Fruit fly (Drosophila melanogaster) whole organism, wandering third instar larva: ENCODE data around the gene janA.

ENCODE experiments used
- Abd-B ChIP-seq: fragments of >200 bp; optimal IDR thresholded peaks from 2 replicates; lab custom pipeline; 2017; ENCODE audit warnings: missing biosample characterization, missing genetic modification characterization
- CG9705 ChIP-seq: fragments of 200-800 bp; sonication (Bioruptor generic); optimal IDR thresholded peaks from 2 replicates; lab custom pipeline; 2018; ENCODE audit warnings: missing biosample characterization, mild to moderate bottlenecking, missing genetic modification characterization
- Dfd ChIP-seq: fragments of >200 bp; optimal IDR thresholded peaks from 2 replicates; lab custom pipeline; 2017; ENCODE audit warnings: missing biosample characterization, missing genetic modification characterization
- GATAd ChIP-seq: sonication (Bioruptor generic); optimal IDR thresholded peaks from 2 replicates; lab custom pipeline; 2016; ENCODE audit warnings: missing biosample characterization, missing genetic modification characterization
- HLH106 ChIP-seq: fragments of 200-800 bp; optimal IDR thresholded peaks from 3 replicates; lab custom pipeline; 2019; ENCODE audit warnings: missing biosample characterization, mild to moderate bottlenecking, missing genetic modification characterization, moderate library complexity
- Hnf4 ChIP-seq: fragments of 200-800 bp; sonication (Bioruptor generic); optimal IDR thresholded peaks from 2 replicates; lab custom pipeline; 2016; ENCODE audit warnings: missing biosample characterization, mild to moderate bottlenecking, missing genetic modification characterization
- Hr78 ChIP-seq: fragments of >200 bp; optimal IDR thresholded peaks from 2 replicates; lab custom pipeline; 2017; ENCODE audit warnings: missing biosample characterization, missing genetic modification characterization
- Hr83 ChIP-seq: fragments of 200-300 bp; sonication (Bioruptor generic); optimal IDR thresholded peaks from 2 replicates; lab custom pipeline; 2016; ENCODE audit warnings: missing biosample characterization, mild to moderate bottlenecking, missing genetic modification characterization, moderate library complexity; ENCODE audit not compliant: poor library complexity, severe bottlenecking
- Jra ChIP-seq: sonication (Bioruptor generic); optimal IDR thresholded peaks from 2 replicates; lab custom pipeline; 2016; ENCODE audit warnings: missing biosample characterization, missing genetic modification characterization
- Myc ChIP-seq: fragments of >200 bp; optimal IDR thresholded peaks from 2 replicates; lab custom pipeline; 2017
- N ChIP-seq: fragments of >200 bp; optimal IDR thresholded peaks from 2 replicates; lab custom pipeline; 2018; ENCODE audit warnings: missing biosample characterization, missing external identifiers, missing genetic modification characterization
- OdsH ChIP-seq: fragments of 200-800 bp; sonication (Bioruptor generic); optimal IDR thresholded peaks from 2 replicates; lab custom pipeline; 2016; ENCODE audit warnings: missing biosample characterization, mild to moderate bottlenecking, missing genetic modification characterization
- Rel ChIP-seq, 2 experiments: fragments of 200-800 bp; sonication (Bioruptor generic) in 1 of 2; optimal IDR thresholded peaks; 2 replicates in 1 of 2; 3 replicates in 1 of 2; lab custom pipeline; 2016 to 2019; ENCODE audit warnings: mild to moderate bottlenecking in 2 of 2, missing biosample characterization in 2 of 2, missing genetic modification characterization in 2 of 2, moderate library complexity in 1 of 2
- Sp1 ChIP-seq: fragments of 200-800 bp; sonication (Bioruptor generic); optimal IDR thresholded peaks from 3 replicates; lab custom pipeline; 2019; ENCODE audit warnings: missing biosample characterization, mild to moderate bottlenecking, missing genetic modification characterization, moderate library complexity
- Vsx2 ChIP-seq: fragments of 200-300, 225-300 bp; sonication (Bioruptor generic); optimal IDR thresholded peaks from 2 replicates; lab custom pipeline; 2018; ENCODE audit warnings: missing biosample characterization, missing genetic modification characterization; ENCODE audit not compliant: partially characterized antibody
- br ChIP-seq: fragments of 200-800 bp; sonication (Bioruptor generic); optimal IDR thresholded peaks from 2 replicates; lab custom pipeline; 2016; ENCODE audit warnings: missing biosample characterization, missing genetic modification characterization
- brk ChIP-seq: fragments of 200-800 bp; sonication (Bioruptor generic); optimal IDR thresholded peaks from 2 replicates; lab custom pipeline; 2016; ENCODE audit warnings: missing biosample characterization, mild to moderate bottlenecking, missing genetic modification characterization
- dl ChIP-seq, 2 experiments: fragments of 175-275, 200-275 bp in 1 of 2; fragments of 200-275 bp in 1 of 2; sonication (Bioruptor generic); optimal IDR thresholded peaks; lab custom pipeline; 2018; ENCODE audit warnings: mild to moderate bottlenecking in 2 of 2, missing biosample characterization in 2 of 2, missing genetic modification characterization in 2 of 2, moderate library complexity in 2 of 2; ENCODE audit not compliant: partially characterized antibody in 2 of 2, insufficient read depth in 1 of 2
- dsf ChIP-seq: sonication (Bioruptor generic); optimal IDR thresholded peaks from 2 replicates; lab custom pipeline; 2016; ENCODE audit warnings: missing biosample characterization, missing genetic modification characterization, borderline replicate concordance
- ey ChIP-seq: fragments of 200-800 bp; sonication (Bioruptor generic); optimal IDR thresholded peaks from 2 replicates; lab custom pipeline; 2016; ENCODE audit warnings: missing biosample characterization, missing genetic modification characterization
- foxo ChIP-seq, 2 experiments: fragments of 200-800 bp; sonication (Bioruptor generic); optimal IDR thresholded peaks; 2 replicates in 1 of 2; 3 replicates in 1 of 2; lab custom pipeline; 2016 to 2017; ENCODE audit warnings: missing biosample characterization in 2 of 2, missing genetic modification characterization in 2 of 2
- fru ChIP-seq: fragments of 200-800 bp; sonication (Bioruptor generic); optimal IDR thresholded peaks from 3 replicates; lab custom pipeline; 2016; ENCODE audit warnings: missing biosample characterization, mild to moderate bottlenecking, missing genetic modification characterization
- h ChIP-seq: fragments of 200-800 bp; sonication (Bioruptor generic); optimal IDR thresholded peaks from 3 replicates; lab custom pipeline; 2016; ENCODE audit warnings: missing biosample characterization, mild to moderate bottlenecking, missing genetic modification characterization
- jim ChIP-seq: fragments of 175-275, 200-325 bp; sonication (Bioruptor generic); optimal IDR thresholded peaks from 2 replicates; lab custom pipeline; 2016; ENCODE audit warnings: missing biosample characterization, mild to moderate bottlenecking, missing genetic modification characterization
- pan ChIP-seq: fragments of >200 bp; optimal IDR thresholded peaks from 2 replicates; lab custom pipeline; 2017
- psq ChIP-seq: fragments of 200-800 bp; sonication (Bioruptor generic); optimal IDR thresholded peaks from 3 replicates; lab custom pipeline; 2017; ENCODE audit warnings: missing biosample characterization, mild to moderate bottlenecking, missing genetic modification characterization, moderate library complexity
- sv ChIP-seq: fragments of 200-800 bp; sonication (Bioruptor generic); optimal IDR thresholded peaks from 3 replicates; lab custom pipeline; 2016; ENCODE audit warnings: missing biosample characterization, missing genetic modification characterization
- tai ChIP-seq: sonication (Bioruptor generic); optimal IDR thresholded peaks from 2 replicates; lab custom pipeline; 2016; ENCODE audit warnings: missing biosample characterization, missing genetic modification characterization
- usp ChIP-seq: fragments of >200 bp; optimal IDR thresholded peaks from 2 replicates; lab custom pipeline; 2017; ENCODE audit warnings: missing biosample characterization, missing genetic modification characterization
- woc ChIP-seq: sonication (Bioruptor generic); optimal IDR thresholded peaks from 2 replicates; lab custom pipeline; 2016; ENCODE audit warnings: missing biosample characterization, mild to moderate bottlenecking, missing genetic modification characterization

Gene janA

dm6 chr3R:30038628-30039027 is 705 bp downstream of the janA start, which contains the start of gene janB:
TSS of gene janB (minus strand) at chr3R:30038728.
- TF ChIP-seq Hr83 (GFP tag; lab: Kevin White, UChicago) (no peak), woc (GFP tag; lab: Kevin White, UChicago) (no peak), pan (lab: Kevin White, UChicago) (no peak), GATAd (no peak), usp (no peak), Abd-B (GFP tag; lab: Kevin White, UChicago) (no peak), CG9705 (GFP tag; lab: Kevin White, UChicago) (no peak), Hnf4 (GFP tag; lab: Kevin White, UChicago) (no peak), Dfd (GFP tag; lab: Kevin White, UChicago) (no peak), HLH106 (tag; lab: Kevin White, UChicago) (no peak)
- TF ChIP-seq, all 38 proteins: peak for 0

- TF ChIP-seq dl (GFP tag; optimal IDR thresholded peaks at IDR 0.05; lab: Kevin White, UChicago; ENCODE audit: insufficient read depth in 1 of 2, partially characterized antibody in 2 of 2) (no peak), CG9705 (GFP tag; lab: Kevin White, UChicago) (no peak), woc (GFP tag; lab: Kevin White, UChicago) (no peak), ey (GFP tag; lab: Kevin White, UChicago) (no peak), Abd-B (GFP tag; lab: Kevin White, UChicago) (no peak), jim (GFP tag; lab: Kevin White, UChicago) (no peak), br (no peak), Hnf4 (GFP tag; lab: Kevin White, UChicago) (no peak), Hr83 (GFP tag; lab: Kevin White, UChicago) (no peak), Vsx2 (GFP tag; lab: Kevin White, UChicago) (no peak), Sp1 (GFP tag; lab: Kevin White, UChicago) (no peak), h (GFP tag; lab: Kevin White, UChicago) (no peak)
Measured at dm6 chr3R:30037630-30038029, 1.7 kb downstream of the janA start, which contains the start of gene ocn. TSS of gene ocn (minus strand) at chr3R:30037730.

dm6 chr3R:30036609-30037008 is 2.7 kb downstream of the janA start, which contains the start of gene ZIPIC:
TSS of gene ZIPIC (minus strand) at chr3R:30036870.
- TF ChIP-seq br = no peak
- TF ChIP-seq CG9705 (GFP tag; lab: Kevin White, UChicago) = no peak
- no peak for TF ChIP-seq Rel (GFP tag; optimal IDR thresholded peaks at IDR 0.05; lab: Kevin White, UChicago)
- no peak for TF ChIP-seq Rel (tag; optimal IDR thresholded peaks at IDR 0.05; lab: Kevin White, UChicago)
- no peak for TF ChIP-seq psq (GFP tag; lab: Kevin White, UChicago)
- no peak for TF ChIP-seq ey (GFP tag; lab: Kevin White, UChicago)
- TF ChIP-seq sv (GFP tag; lab: Kevin White, UChicago) = no peak
- no peak for TF ChIP-seq usp
- TF ChIP-seq Vsx2 (GFP tag; lab: Kevin White, UChicago) = no peak
- TF ChIP-seq OdsH = no peak
- no peak for TF ChIP-seq Dfd (GFP tag; lab: Kevin White, UChicago)
- TF ChIP-seq Jra (GFP tag; lab: Kevin White, UChicago) = no peak
- TF ChIP-seq Sp1 (GFP tag; lab: Kevin White, UChicago) = no peak
- no peak for TF ChIP-seq N (GFP tag; lab: Kevin White, UChicago)
- TF ChIP-seq, all 38 proteins: peak for 0

dm6 chr3R:30032281-30032680 is 7.1 kb downstream of the janA start:
- no peak for TF ChIP-seq Rel (GFP tag; optimal IDR thresholded peaks at IDR 0.05; lab: Kevin White, UChicago)
- TF ChIP-seq Rel (tag; optimal IDR thresholded peaks at IDR 0.05; lab: Kevin White, UChicago) = no peak
- no peak for TF ChIP-seq usp
- no peak for TF ChIP-seq Jra (GFP tag; lab: Kevin White, UChicago)
- no peak for TF ChIP-seq jim (GFP tag; lab: Kevin White, UChicago)
- TF ChIP-seq Hnf4 (GFP tag; lab: Kevin White, UChicago) = no peak
- TF ChIP-seq Hr83 (GFP tag; lab: Kevin White, UChicago) = no peak
- TF ChIP-seq dsf = no peak
- TF ChIP-seq N (GFP tag; lab: Kevin White, UChicago) = no peak
- no peak for TF ChIP-seq brk
- no peak for TF ChIP-seq tai (GFP tag; lab: Kevin White, UChicago)

- TF ChIP-seq Myc (lab: Kevin White, UChicago) (no peak), CG9705 (GFP tag; lab: Kevin White, UChicago) (no peak), brk (no peak), foxo (GFP tag; optimal IDR thresholded peaks at IDR 0.05; lab: Kevin White, UChicago) (no peak), Hr83 (GFP tag; lab: Kevin White, UChicago) (no peak), Hnf4 (GFP tag; lab: Kevin White, UChicago) (no peak), Hr78 (GFP tag; lab: Kevin White, UChicago) (no peak), Sp1 (GFP tag; lab: Kevin White, UChicago) (no peak), woc (GFP tag; lab: Kevin White, UChicago) (no peak), fru (no peak)
- TF ChIP-seq, all 38 proteins: peak for 0
Measured at dm6 chr3R:30030061-30030460, 9.3 kb downstream of the janA start.
